Fruit fly (Drosophila melanogaster) whole organism, wandering third instar larva: ENCODE measurements around the gene ihog.

ENCODE experiments used
- Abd-B ChIP-seq: fragments of >200 bp; optimal IDR thresholded peaks from 2 replicates; lab custom pipeline; 2017; ENCODE audit warnings: missing biosample characterization, missing genetic modification characterization
- CG9705 ChIP-seq: fragments of 200-800 bp; sonication (Bioruptor generic); optimal IDR thresholded peaks from 2 replicates; lab custom pipeline; 2018; ENCODE audit warnings: missing biosample characterization, mild to moderate bottlenecking, missing genetic modification characterization
- Dif ChIP-seq: fragments of 200-275, 200-300 bp; sonication (Bioruptor generic); optimal IDR thresholded peaks from 2 replicates; lab custom pipeline; 2018; ENCODE audit warnings: missing biosample characterization, missing genetic modification characterization; ENCODE audit not compliant: partially characterized antibody
- GATAd ChIP-seq: sonication (Bioruptor generic); optimal IDR thresholded peaks from 2 replicates; lab custom pipeline; 2016; ENCODE audit warnings: missing biosample characterization, missing genetic modification characterization
- Hr78 ChIP-seq: fragments of >200 bp; optimal IDR thresholded peaks from 2 replicates; lab custom pipeline; 2017; ENCODE audit warnings: missing biosample characterization, missing genetic modification characterization
- Jra ChIP-seq: sonication (Bioruptor generic); optimal IDR thresholded peaks from 2 replicates; lab custom pipeline; 2016; ENCODE audit warnings: missing biosample characterization, missing genetic modification characterization
- Mio ChIP-seq: sonication (Bioruptor generic); optimal IDR thresholded peaks from 2 replicates; lab custom pipeline; 2016; ENCODE audit warnings: missing biosample characterization, missing genetic modification characterization
- Myc ChIP-seq: fragments of >200 bp; optimal IDR thresholded peaks from 2 replicates; lab custom pipeline; 2017
- N ChIP-seq: fragments of >200 bp; optimal IDR thresholded peaks from 2 replicates; lab custom pipeline; 2018; ENCODE audit warnings: missing biosample characterization, missing external identifiers, missing genetic modification characterization
- Rel ChIP-seq, 2 experiments: fragments of 200-800 bp; sonication (Bioruptor generic) in 1 of 2; optimal IDR thresholded peaks; 2 replicates in 1 of 2; 3 replicates in 1 of 2; lab custom pipeline; 2016 to 2019; ENCODE audit warnings: mild to moderate bottlenecking in 2 of 2, missing biosample characterization in 2 of 2, missing genetic modification characterization in 2 of 2, moderate library complexity in 1 of 2
- Sp1 ChIP-seq: fragments of 200-800 bp; sonication (Bioruptor generic); optimal IDR thresholded peaks from 3 replicates; lab custom pipeline; 2019; ENCODE audit warnings: missing biosample characterization, mild to moderate bottlenecking, missing genetic modification characterization, moderate library complexity
- Vsx2 ChIP-seq: fragments of 200-300, 225-300 bp; sonication (Bioruptor generic); optimal IDR thresholded peaks from 2 replicates; lab custom pipeline; 2018; ENCODE audit warnings: missing biosample characterization, missing genetic modification characterization; ENCODE audit not compliant: partially characterized antibody
- brk ChIP-seq: fragments of 200-800 bp; sonication (Bioruptor generic); optimal IDR thresholded peaks from 2 replicates; lab custom pipeline; 2016; ENCODE audit warnings: missing biosample characterization, mild to moderate bottlenecking, missing genetic modification characterization
- dl ChIP-seq, 2 experiments: fragments of 175-275, 200-275 bp in 1 of 2; fragments of 200-275 bp in 1 of 2; sonication (Bioruptor generic); optimal IDR thresholded peaks; lab custom pipeline; 2018; ENCODE audit warnings: mild to moderate bottlenecking in 2 of 2, missing biosample characterization in 2 of 2, missing genetic modification characterization in 2 of 2, moderate library complexity in 2 of 2; ENCODE audit not compliant: partially characterized antibody in 2 of 2, insufficient read depth in 1 of 2
- dmrt93B ChIP-seq: fragments of 200-800 bp; sonication (Bioruptor generic); optimal IDR thresholded peaks from 2 replicates; lab custom pipeline; 2018; ENCODE audit warnings: missing biosample characterization, mild to moderate bottlenecking, missing genetic modification characterization
- ey ChIP-seq: fragments of 200-800 bp; sonication (Bioruptor generic); optimal IDR thresholded peaks from 2 replicates; lab custom pipeline; 2016; ENCODE audit warnings: missing biosample characterization, missing genetic modification characterization
- foxo ChIP-seq, 2 experiments: fragments of 200-800 bp; sonication (Bioruptor generic); optimal IDR thresholded peaks; 2 replicates in 1 of 2; 3 replicates in 1 of 2; lab custom pipeline; 2016 to 2017; ENCODE audit warnings: missing biosample characterization in 2 of 2, missing genetic modification characterization in 2 of 2
- fru ChIP-seq: fragments of 200-800 bp; sonication (Bioruptor generic); optimal IDR thresholded peaks from 3 replicates; lab custom pipeline; 2016; ENCODE audit warnings: missing biosample characterization, mild to moderate bottlenecking, missing genetic modification characterization
- h ChIP-seq: fragments of 200-800 bp; sonication (Bioruptor generic); optimal IDR thresholded peaks from 3 replicates; lab custom pipeline; 2016; ENCODE audit warnings: missing biosample characterization, mild to moderate bottlenecking, missing genetic modification characterization
- jim ChIP-seq: fragments of 175-275, 200-325 bp; sonication (Bioruptor generic); optimal IDR thresholded peaks from 2 replicates; lab custom pipeline; 2016; ENCODE audit warnings: missing biosample characterization, mild to moderate bottlenecking, missing genetic modification characterization
- lola ChIP-seq: fragments of >200 bp; optimal IDR thresholded peaks from 2 replicates; lab custom pipeline; 2017; ENCODE audit warnings: missing biosample characterization, missing genetic modification characterization
- psq ChIP-seq: fragments of 200-800 bp; sonication (Bioruptor generic); optimal IDR thresholded peaks from 3 replicates; lab custom pipeline; 2017; ENCODE audit warnings: missing biosample characterization, mild to moderate bottlenecking, missing genetic modification characterization, moderate library complexity
- rgr ChIP-seq: fragments of 200-800 bp; sonication (Bioruptor generic); optimal IDR thresholded peaks from 3 replicates; lab custom pipeline; 2016; ENCODE audit warnings: missing biosample characterization, mild to moderate bottlenecking, missing genetic modification characterization
- sage ChIP-seq: fragments of 200-800 bp; sonication (Bioruptor generic); optimal IDR thresholded peaks from 2 replicates; lab custom pipeline; 2016; ENCODE audit warnings: missing biosample characterization, mild to moderate bottlenecking, missing genetic modification characterization
- sv ChIP-seq: fragments of 200-800 bp; sonication (Bioruptor generic); optimal IDR thresholded peaks from 3 replicates; lab custom pipeline; 2016; ENCODE audit warnings: missing biosample characterization, missing genetic modification characterization
- usp ChIP-seq: fragments of >200 bp; optimal IDR thresholded peaks from 2 replicates; lab custom pipeline; 2017; ENCODE audit warnings: missing biosample characterization, missing genetic modification characterization

ihog gene

dm6 chr2L:6916345-6916744 is 32.3 kb downstream of the ihog start, which contains the start of gene CG32829:
Gene CG32829, minus strand, starts transcription at chr2L:6916445.
- TF ChIP-seq lola (GFP tag; lab: Kevin White, UChicago) (no peak), Abd-B (no peak), usp (no peak), Rel (GFP tag; optimal IDR thresholded peaks at IDR 0.05; lab: Kevin White, UChicago) (no peak), Rel (tag; optimal IDR thresholded peaks at IDR 0.05; lab: Kevin White, UChicago) (no peak), psq (GFP tag; lab: Kevin White, UChicago) (no peak), Myc (lab: Kevin White, UChicago) (no peak), sage (GFP tag; lab: Kevin White, UChicago) (no peak), N (GFP tag; lab: Kevin White, UChicago) (no peak), Sp1 (no peak), h (GFP tag; lab: Kevin White, UChicago) (no peak), Dif (GFP tag; lab: Kevin White, UChicago) (no peak), rgr (no peak), GATAd (no peak), Hr78 (GFP tag; lab: Kevin White, UChicago) (no peak), dmrt93B (GFP tag; lab: Kevin White, UChicago) (no peak), Mio (GFP tag; lab: Kevin White, UChicago) (no peak), CG9705 (no peak)

dm6 chr2L:6913964-6914363 is 34.6 kb downstream of the ihog start, which contains the start of gene Wee1:
Gene Wee1, minus strand, starts transcription at chr2L:6914138.
- TF ChIP-seq rgr (no peak), dl (GFP tag; optimal IDR thresholded peaks at IDR 0.05; lab: Kevin White, UChicago; ENCODE audit: insufficient read depth in 1 of 2, partially characterized antibody in 2 of 2) (no peak), Abd-B (no peak), sv (no peak), ey (GFP tag; lab: Kevin White, UChicago) (no peak), jim (GFP tag; lab: Kevin White, UChicago) (no peak), fru (GFP tag; lab: Kevin White, UChicago) (no peak), Rel (GFP tag; optimal IDR thresholded peaks at IDR 0.05; lab: Kevin White, UChicago) (no peak), Rel (tag; optimal IDR thresholded peaks at IDR 0.05; lab: Kevin White, UChicago) (no peak), Jra (GFP tag; lab: Kevin White, UChicago) (no peak), brk (GFP tag; lab: Kevin White, UChicago) (no peak), Mio (GFP tag; lab: Kevin White, UChicago) (no peak), foxo (GFP tag; optimal IDR thresholded peaks at IDR 0.05; lab: Kevin White, UChicago) (no peak), Sp1 (no peak), Vsx2 (GFP tag; lab: Kevin White, UChicago) (no peak)

dm6 chr2L:6907761-6908160 is 40.8 kb downstream of the ihog start, which contains the start of the genes Polr1F and Rat1:
Gene Polr1F, minus strand, starts transcription at chr2L:6907844.
Gene Rat1, plus strand, starts transcription at chr2L:6908083.
- TF ChIP-seq Jra (GFP tag; lab: Kevin White, UChicago): no peak
- peak; percentile 89 for TF ChIP-seq Myc (lab: Kevin White, UChicago)
- TF ChIP-seq Mio (GFP tag; lab: Kevin White, UChicago): no peak
- peak; percentile 30 for TF ChIP-seq ey (GFP tag; lab: Kevin White, UChicago)
- no peak for TF ChIP-seq Rel (GFP tag; optimal IDR thresholded peaks at IDR 0.05; lab: Kevin White, UChicago)
- TF ChIP-seq Rel (tag; optimal IDR thresholded peaks at IDR 0.05; lab: Kevin White, UChicago): no peak
- peak; percentile 43 for TF ChIP-seq sv
- TF ChIP-seq psq (GFP tag; lab: Kevin White, UChicago): peak; percentile 13
